Fruit fly (Drosophila melanogaster) whole organism, embryonic: ENCODE data around the gene Cont.

ENCODE experiments used
- Abd-B ChIP-seq: fragments of 200-800 bp; sonication (Bioruptor generic); optimal IDR thresholded peaks from 2 replicates; lab custom pipeline; 2018; ENCODE audit warnings: missing biosample characterization, mild to moderate bottlenecking, missing genetic modification characterization, moderate library complexity
- CG10274 ChIP-seq: fragments of 200-800 bp; sonication (Bioruptor generic); optimal IDR thresholded peaks from 3 replicates; lab custom pipeline; 2017; ENCODE audit warnings: missing biosample characterization, mild to moderate bottlenecking, missing genetic modification characterization
- CG10462 ChIP-seq: fragments of 200-800 bp; sonication (Bioruptor generic); optimal IDR thresholded peaks from 2 replicates; lab custom pipeline; 2016; ENCODE audit warnings: missing biosample characterization, missing genetic modification characterization
- CG10543 ChIP-seq: fragments of 200-800 bp; sonication (Bioruptor generic); optimal IDR thresholded peaks from 3 replicates; lab custom pipeline; 2017; ENCODE audit warnings: missing biosample characterization, mild to moderate bottlenecking, missing genetic modification characterization, moderate library complexity
- CG11085 ChIP-seq: fragments of 200-800 bp; sonication (Bioruptor generic); IDR thresholded peaks from 2 replicates; pipeline ENCODE4 v1.3.6; 2022; ENCODE audit warnings: missing biosample characterization, missing genetic modification characterization
- CG12155 ChIP-seq: fragments of 200-800 bp; sonication (Bioruptor generic); optimal IDR thresholded peaks from 3 replicates; lab custom pipeline; 2016; ENCODE audit warnings: missing biosample characterization, missing genetic modification characterization
- CG12769 ChIP-seq: fragments of 200-800 bp; sonication (Bioruptor generic); optimal IDR thresholded peaks from 2 replicates; lab custom pipeline; 2019; ENCODE audit warnings: missing biosample characterization, mild to moderate bottlenecking, missing genetic modification characterization, moderate library complexity
- CG13287 ChIP-seq: fragments of 200-800 bp; sonication (Bioruptor generic); IDR thresholded peaks from 2 replicates; pipeline ENCODE4 v1.3.6; 2022; ENCODE audit warnings: missing biosample characterization, missing genetic modification characterization; ENCODE audit not compliant: partially characterized antibody
- CG13775 ChIP-seq: fragments of 200-800 bp; sonication (Bioruptor generic); optimal IDR thresholded peaks from 3 replicates; lab custom pipeline; 2017; ENCODE audit warnings: missing biosample characterization, mild to moderate bottlenecking, missing genetic modification characterization
- CG14050 ChIP-seq: fragments of 200-800 bp; sonication (Bioruptor generic); IDR thresholded peaks from 3 replicates; pipeline ENCODE4 v1.3.6; 2022; ENCODE audit warnings: missing biosample characterization, missing genetic modification characterization
- CG17568 ChIP-seq: fragments of 200-800 bp; sonication (Bioruptor generic); optimal IDR thresholded peaks from 2 replicates; lab custom pipeline; 2018; ENCODE audit warnings: missing biosample characterization, mild to moderate bottlenecking, missing genetic modification characterization, moderate library complexity
- CG17802 ChIP-seq: fragments of 200-800 bp; sonication (Bioruptor generic); optimal IDR thresholded peaks from 2 replicates; lab custom pipeline; 2018; ENCODE audit warnings: missing biosample characterization, mild to moderate bottlenecking, missing genetic modification characterization, moderate library complexity
- CG2116 ChIP-seq: fragments of 200-800 bp; sonication (Bioruptor generic); optimal IDR thresholded peaks from 3 replicates; lab custom pipeline; 2018; ENCODE audit warnings: missing biosample characterization, mild to moderate bottlenecking, missing genetic modification characterization
- CG2120 ChIP-seq: fragments of 200-800 bp; sonication (Bioruptor generic); optimal IDR thresholded peaks from 3 replicates; lab custom pipeline; 2016; ENCODE audit warnings: missing biosample characterization, missing genetic modification characterization
- CG2199 ChIP-seq: fragments of 200-800 bp; sonication (Bioruptor generic); IDR thresholded peaks from 3 replicates; pipeline ENCODE4 v1.3.6; 2022; ENCODE audit warnings: missing biosample characterization, missing genetic modification characterization
- CG3407 ChIP-seq: fragments of 200-800 bp; sonication (Bioruptor generic); optimal IDR thresholded peaks from 2 replicates; lab custom pipeline; 2018; ENCODE audit warnings: missing biosample characterization, mild to moderate bottlenecking, missing genetic modification characterization
- CG3726 ChIP-seq: fragments of 200-800 bp; sonication (Bioruptor generic); IDR thresholded peaks from 3 replicates; pipeline ENCODE4, ENCODE4 v1.3.6; 2022; ENCODE audit warnings: missing biosample characterization, missing genetic modification characterization
- CG3838 ChIP-seq: fragments of 200-800 bp; sonication (Bioruptor generic); optimal IDR thresholded peaks from 3 replicates; lab custom pipeline; 2016; ENCODE audit warnings: missing biosample characterization, missing genetic modification characterization
- CG4424 ChIP-seq: fragments of 200-800 bp; sonication (Bioruptor generic); optimal IDR thresholded peaks from 3 replicates; lab custom pipeline; 2016; ENCODE audit warnings: missing biosample characterization, missing genetic modification characterization
- CG6272 ChIP-seq: fragments of 200-800 bp; sonication (Bioruptor generic); IDR thresholded peaks from 2 replicates; pipeline ENCODE4 v1.3.6; 2022; ENCODE audit warnings: missing biosample characterization, missing genetic modification characterization
- CG6654 ChIP-seq: fragments of 200-800 bp; sonication (Bioruptor generic); optimal IDR thresholded peaks from 2 replicates; lab custom pipeline; 2017; ENCODE audit warnings: missing biosample characterization, mild to moderate bottlenecking, missing genetic modification characterization
- CG6765 ChIP-seq: fragments of 200-800 bp; sonication (Bioruptor generic); optimal IDR thresholded peaks from 3 replicates; lab custom pipeline; 2017; ENCODE audit warnings: missing biosample characterization, mild to moderate bottlenecking, missing genetic modification characterization
- CG8478 ChIP-seq: fragments of >200 bp; optimal IDR thresholded peaks from 2 replicates; lab custom pipeline; 2018
- Dip3 ChIP-seq: fragments of 200-800 bp; sonication (Bioruptor generic); optimal IDR thresholded peaks from 3 replicates; lab custom pipeline; 2016; ENCODE audit warnings: missing biosample characterization, missing genetic modification characterization
- Doc2 ChIP-seq: fragments of 200-800 bp; sonication (Bioruptor generic); IDR thresholded peaks from 2 replicates; pipeline ENCODE4 v1.3.6; 2022; ENCODE audit warnings: missing biosample characterization, missing genetic modification characterization
- ERR ChIP-seq: fragments of 200-800 bp; sonication (Bioruptor generic); optimal IDR thresholded peaks from 2 replicates; lab custom pipeline; 2016; ENCODE audit warnings: missing biosample characterization, missing genetic modification characterization
- Gsc ChIP-seq: fragments of 200-800 bp; sonication (Bioruptor generic); IDR thresholded peaks from 2 replicates; pipeline ENCODE4 v1.3.6; 2022; ENCODE audit warnings: missing biosample characterization, missing genetic modification characterization
- Hr39 ChIP-seq: fragments of >200 bp; optimal IDR thresholded peaks from 2 replicates; lab custom pipeline; 2017
- MTF-1 ChIP-seq: fragments of 200-800 bp; sonication (Bioruptor generic); optimal IDR thresholded peaks from 2 replicates; lab custom pipeline; 2018; ENCODE audit warnings: missing biosample characterization, mild to moderate bottlenecking, missing genetic modification characterization, borderline replicate concordance
- Ssrp ChIP-seq: fragments of 200-800 bp; sonication (Bioruptor generic); optimal IDR thresholded peaks from 2 replicates; lab custom pipeline; 2018; ENCODE audit warnings: missing biosample characterization, mild to moderate bottlenecking, missing genetic modification characterization, moderate library complexity
- ato ChIP-seq: fragments of 200-800 bp; sonication (Bioruptor generic); IDR thresholded peaks from 2 replicates; pipeline ENCODE4 v1.3.6; 2022; ENCODE audit warnings: missing biosample characterization, missing genetic modification characterization; ENCODE audit not compliant: partially characterized antibody
- bcd ChIP-seq: fragments of 200-800 bp; sonication (Bioruptor generic); optimal IDR thresholded peaks from 2 replicates; lab custom pipeline; 2017; ENCODE audit warnings: missing biosample characterization, mild to moderate bottlenecking, missing genetic modification characterization
- bigmax ChIP-seq: fragments of 200-800 bp; sonication (Bioruptor generic); optimal IDR thresholded peaks from 2 replicates; lab custom pipeline; 2018; ENCODE audit warnings: missing biosample characterization, mild to moderate bottlenecking, missing genetic modification characterization
- br ChIP-seq: fragments of >200 bp; optimal IDR thresholded peaks from 2 replicates; lab custom pipeline; 2017
- cad ChIP-seq: fragments of >200 bp; optimal IDR thresholded peaks from 2 replicates; lab custom pipeline; 2017; ENCODE audit warnings: missing biosample characterization, missing genetic modification characterization
- dan ChIP-seq: fragments of 200-800 bp; sonication (Bioruptor generic); IDR thresholded peaks from 2 replicates; pipeline ENCODE4 v1.3.6; 2022; ENCODE audit warnings: missing biosample characterization, missing genetic modification characterization
- esg ChIP-seq: fragments of 200-800 bp; sonication (Bioruptor generic); conservative IDR thresholded peaks from 2 replicates; pipeline ENCODE4 v1.3.6; 2022; ENCODE audit warnings: missing biosample characterization, missing genetic modification characterization
- grn ChIP-seq: fragments of 200-800 bp; sonication (Bioruptor generic); optimal IDR thresholded peaks from 3 replicates; lab custom pipeline; 2017; ENCODE audit warnings: missing biosample characterization, missing genetic modification characterization
- hb ChIP-seq: fragments of 200-800 bp; sonication (Bioruptor generic); IDR thresholded peaks from 3 replicates; pipeline ENCODE4 v1.3.6; 2022; ENCODE audit warnings: missing biosample characterization, missing genetic modification characterization; ENCODE audit not compliant: partially characterized antibody
- kah ChIP-seq: fragments of 200-800 bp; sonication (Bioruptor generic); optimal IDR thresholded peaks from 2 replicates; lab custom pipeline; 2018; ENCODE audit warnings: missing biosample characterization, mild to moderate bottlenecking, missing genetic modification characterization
- kay ChIP-seq: fragments of 200-800 bp; sonication (Bioruptor generic); optimal IDR thresholded peaks from 2 replicates; lab custom pipeline; 2016; ENCODE audit warnings: missing biosample characterization, missing genetic modification characterization
- mam ChIP-seq: fragments of 200-800 bp; sonication (Bioruptor generic); optimal IDR thresholded peaks from 3 replicates; lab custom pipeline; 2016; ENCODE audit warnings: missing biosample characterization, missing genetic modification characterization
- otp ChIP-seq: fragments of 200-800 bp; sonication (Bioruptor generic); IDR thresholded peaks from 3 replicates; pipeline ENCODE4, ENCODE4 v1.3.6; 2022; ENCODE audit warnings: missing biosample characterization, missing genetic modification characterization
- ranshi ChIP-seq: fragments of 200-800 bp; sonication (Bioruptor generic); IDR thresholded peaks from 2 replicates; pipeline ENCODE4 v1.3.6; 2022; ENCODE audit warnings: missing biosample characterization, missing genetic modification characterization
- sens-2 ChIP-seq: fragments of 200-800 bp; sonication (Bioruptor generic); IDR thresholded peaks from 2 replicates; pipeline ENCODE4 v1.3.6; 2022; ENCODE audit warnings: missing biosample characterization, missing genetic modification characterization
- sob ChIP-seq: fragments of 200-800 bp; sonication (Bioruptor generic); IDR thresholded peaks from 2 replicates; pipeline ENCODE4 v1.3.6; 2022; ENCODE audit warnings: missing biosample characterization, missing genetic modification characterization
- tll ChIP-seq, 2 experiments: fragments of 200-800 bp in 1 of 2; fragments of >200 bp in 1 of 2; sonication (Bioruptor generic) in 1 of 2; optimal IDR thresholded peaks; 2 replicates each; lab custom pipeline; 2017 to 2019; ENCODE audit warnings: missing biosample characterization in 2 of 2, missing genetic modification characterization in 2 of 2, mild to moderate bottlenecking in 1 of 2, moderate library complexity in 1 of 2
- trem ChIP-seq: fragments of 200-800 bp; optimal IDR thresholded peaks from 3 replicates; lab custom pipeline; 2019; ENCODE audit warnings: missing biosample characterization, mild to moderate bottlenecking, missing genetic modification characterization, moderate library complexity
- vfl ChIP-seq: fragments of 200-800 bp; sonication (Bioruptor generic); optimal IDR thresholded peaks from 2 replicates; lab custom pipeline; 2016; ENCODE audit warnings: missing biosample characterization, missing genetic modification characterization
- wor ChIP-seq: fragments of 200-800 bp; sonication (Bioruptor generic); IDR thresholded peaks from 2 replicates; pipeline ENCODE4 v1.3.6; 2022; ENCODE audit warnings: missing biosample characterization, missing genetic modification characterization

Cont gene

dm6 chr3R:4394654-4395581 lies 13.8 kb downstream of the Cont start (continued):
- TF ChIP-seq tll (GFP tag; optimal IDR thresholded peaks at IDR 0.05; lab: Kevin White, UChicago) (no peak), CG3407 (peak; percentile 70), CG12155 (GFP tag; lab: Kevin White, UChicago) (peak; percentile 84), sens-2 (GFP tag; lab: Robert Waterston, UW) (peak; percentile 53; the same call in 1 of the 2 replicates), CG8478 (no peak), esg (GFP tag; lab: Robert Waterston, UW) (peak; percentile 86), otp (GFP tag; lab: Robert Waterston, UW) (peak; percentile 75; the same call in 2 of the 3 replicates), CG13775 (GFP tag; lab: Kevin White, UChicago) (peak; percentile 72), vfl (GFP tag; lab: Kevin White, UChicago) (peak; percentile 80), CG6654 (GFP tag; lab: Kevin White, UChicago) (peak; percentile 70), CG10274 (peak; percentile 92), Dip3 (peak; percentile 92), CG14050 (GFP tag; lab: Robert Waterston, UW) (peak; percentile 86), trem (peak; percentile 53), CG4424 (GFP tag; lab: Kevin White, UChicago) (peak; percentile 77), Ssrp (tag; lab: Kevin White, UChicago) (peak; percentile 76), Doc2 (no peak), Hr39 (lab: Kevin White, UChicago) (no peak), CG2199 (GFP tag; lab: Robert Waterston, UW) (peak; percentile 91; the same call in 2 of the 3 replicates), bigmax (GFP tag; lab: Kevin White, UChicago) (no peak), ato (no peak), MTF-1 (GFP tag; lab: Kevin White, UChicago) (peak; percentile 45), CG10462 (GFP tag; lab: Kevin White, UChicago) (peak; percentile 44), ranshi (GFP tag; lab: Robert Waterston, UW) (peak; percentile 88; the same call in 1 of the 2 replicates), mam (peak; percentile 88), dan (GFP tag; lab: Robert Waterston, UW) (no peak), CG3838 (GFP tag; lab: Kevin White, UChicago) (peak; percentile 7), kah (GFP tag; lab: Kevin White, UChicago) (peak; percentile 57), CG17568 (GFP tag; lab: Kevin White, UChicago) (peak; percentile 74), Gsc (no peak), CG2116 (GFP tag; lab: Kevin White, UChicago) (peak; percentile 34), CG11085 (GFP tag; lab: Robert Waterston, UW) (peak; percentile 58), CG12769 (tag; lab: Kevin White, UChicago) (peak; percentile 97), CG6272 (GFP tag; lab: Robert Waterston, UW) (peak; percentile 79), br (no peak), CG3726 (GFP tag; lab: Robert Waterston, UW) (peak; percentile 75), wor (GFP tag; lab: Robert Waterston, UW) (peak; percentile 85), sob (GFP tag; lab: Robert Waterston, UW) (peak; percentile 88), ERR (peak; percentile 86), bcd (GFP tag; lab: Kevin White, UChicago) (peak; percentile 91), CG2120 (GFP tag; lab: Kevin White, UChicago) (peak; percentile 93), cad (GFP tag; lab: Kevin White, UChicago) (no peak), Abd-B (GFP tag; lab: Kevin White, UChicago) (peak; percentile 71), grn (peak; percentile 89), kay (GFP tag; lab: Kevin White, UChicago) (peak; percentile 76), CG10543 (GFP tag; lab: Kevin White, UChicago) (peak; percentile 75), CG17802 (tag; lab: Kevin White, UChicago) (peak; percentile 60), CG13287 (GFP tag; lab: Robert Waterston, UW) (0 out of 2 replicates have a peak, but pooled peaks have one; percentile 16), CG6765 (GFP tag; lab: Kevin White, UChicago) (peak; percentile 60), hb (GFP tag; lab: Robert Waterston, UW) (no peak)
